Worm (Caenorhabditis elegans): ENCODE results near the gene ZK822.1.

The ZK822.1 gene

ce11 chrIV:11922011-11922410, at the start of gene ZK822.1:
Gene ZK822.1, minus strand, starts transcription at chrIV:11922131.
- no peak for TF ChIP-seq R02D3.7 (tag; optimal IDR thresholded peaks at IDR 0.05)
- no peak for TF ChIP-seq lin-39 (tag; optimal IDR thresholded peaks at IDR 0.05)
- TF ChIP-seq unc-62 (GFP tag; optimal IDR thresholded peaks at IDR 0.05), result no peak
- no peak for TF ChIP-seq lsy-2 (tag; optimal IDR thresholded peaks at IDR 0.05)
- no peak for TF ChIP-seq elt-3 (tag; optimal IDR thresholded peaks at IDR 0.05)
- TF ChIP-seq nhr-12 (tag; optimal IDR thresholded peaks at IDR 0.05), result no peak
- no peak for TF ChIP-seq lin-13 (GFP tag; optimal IDR thresholded peaks at IDR 0.05)

- no peak for TF ChIP-seq nhr-10 (tag; optimal IDR thresholded peaks at IDR 0.05)
- TF ChIP-seq F13H6.1 (tag; optimal IDR thresholded peaks at IDR 0.05), result no peak
- TF ChIP-seq sma-9 (GFP tag; optimal IDR thresholded peaks at IDR 0.05), result no peak
- no peak for TF ChIP-seq sma-9 (tag; optimal IDR thresholded peaks at IDR 0.05)
- no peak for TF ChIP-seq nhr-23 (tag; optimal IDR thresholded peaks at IDR 0.05)
- no peak for TF ChIP-seq snpc-4 (tag; optimal IDR thresholded peaks at IDR 0.05)
- no peak for TF ChIP-seq ama-1 (optimal IDR thresholded peaks at IDR 0.05)
- no peak for TF ChIP-seq blmp-1 (tag; optimal IDR thresholded peaks at IDR 0.05; ENCODE audit: insufficient read depth)
- no peak for TF ChIP-seq ceh-82 (tag; optimal IDR thresholded peaks at IDR 0.05)
- TF ChIP-seq ztf-11 (tag; optimal IDR thresholded peaks at IDR 0.05), result no peak
- TF ChIP-seq ZK546.5 (tag; optimal IDR thresholded peaks at IDR 0.05), result no peak
- no peak for TF ChIP-seq skn-1 (tag; optimal IDR thresholded peaks at IDR 0.05)
Observed at ce11 chrIV:11970171-11970570, 48.2 kb upstream of the ZK822.1 start, which contains the start of gene ZK829.9. Gene ZK829.9, plus strand, starts transcription at chrIV:11970534.

DNA sequence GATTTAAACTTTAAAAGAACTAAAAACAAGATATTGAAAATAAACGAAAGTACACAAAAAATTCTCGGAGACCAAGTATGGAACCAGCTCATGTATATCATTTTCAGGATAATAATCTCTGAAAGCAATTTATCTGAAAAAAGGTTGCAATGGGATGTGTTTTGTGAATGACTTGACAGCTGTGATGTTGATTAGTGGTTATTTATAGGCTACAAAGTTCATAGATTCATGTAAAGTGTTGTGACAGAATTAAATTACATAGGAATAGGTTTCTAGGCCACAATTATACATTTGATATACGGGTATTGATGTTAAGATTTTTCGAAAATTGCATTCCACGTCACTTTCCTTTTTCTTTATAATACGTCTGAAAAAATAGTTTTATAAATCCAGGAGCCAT, 43.4 kb upstream of the ZK822.1 start, which contains the start of gene srj-1:
Gene srj-1, minus strand, starts transcription at position 101 of the 400 bp plus-strand sequence.
- TF ChIP-seq sem-4 (tag; optimal IDR thresholded peaks at IDR 0.05) (no peak), elt-1 (tag; optimal IDR thresholded peaks at IDR 0.05) (no peak), nhr-23 (tag; optimal IDR thresholded peaks at IDR 0.05) (no peak), crh-2 (tag; optimal IDR thresholded peaks at IDR 0.05) (no peak), Y55F3AM.14 (GFP tag; optimal IDR thresholded peaks at IDR 0.05) (no peak), aly-2 (tag; optimal IDR thresholded peaks at IDR 0.05) (no peak), blmp-1 (tag; optimal IDR thresholded peaks at IDR 0.05; ENCODE audit: insufficient read depth) (no peak), nhr-6 (tag; optimal IDR thresholded peaks at IDR 0.05) (no peak), sma-3 (GFP tag; optimal IDR thresholded peaks at IDR 0.05) (no peak), unc-39 (tag; optimal IDR thresholded peaks at IDR 0.05) (no peak), ceh-82 (tag; optimal IDR thresholded peaks at IDR 0.05) (no peak), gmeb-1 (tag; optimal IDR thresholded peaks at IDR 0.05) (no peak), lin-13 (GFP tag; optimal IDR thresholded peaks at IDR 0.05) (no peak), lin-11 (tag; optimal IDR thresholded peaks at IDR 0.05) (no peak), nhr-11 (tag; optimal IDR thresholded peaks at IDR 0.05) (no peak), lsy-2 (tag; optimal IDR thresholded peaks at IDR 0.05) (no peak)

DNA sequence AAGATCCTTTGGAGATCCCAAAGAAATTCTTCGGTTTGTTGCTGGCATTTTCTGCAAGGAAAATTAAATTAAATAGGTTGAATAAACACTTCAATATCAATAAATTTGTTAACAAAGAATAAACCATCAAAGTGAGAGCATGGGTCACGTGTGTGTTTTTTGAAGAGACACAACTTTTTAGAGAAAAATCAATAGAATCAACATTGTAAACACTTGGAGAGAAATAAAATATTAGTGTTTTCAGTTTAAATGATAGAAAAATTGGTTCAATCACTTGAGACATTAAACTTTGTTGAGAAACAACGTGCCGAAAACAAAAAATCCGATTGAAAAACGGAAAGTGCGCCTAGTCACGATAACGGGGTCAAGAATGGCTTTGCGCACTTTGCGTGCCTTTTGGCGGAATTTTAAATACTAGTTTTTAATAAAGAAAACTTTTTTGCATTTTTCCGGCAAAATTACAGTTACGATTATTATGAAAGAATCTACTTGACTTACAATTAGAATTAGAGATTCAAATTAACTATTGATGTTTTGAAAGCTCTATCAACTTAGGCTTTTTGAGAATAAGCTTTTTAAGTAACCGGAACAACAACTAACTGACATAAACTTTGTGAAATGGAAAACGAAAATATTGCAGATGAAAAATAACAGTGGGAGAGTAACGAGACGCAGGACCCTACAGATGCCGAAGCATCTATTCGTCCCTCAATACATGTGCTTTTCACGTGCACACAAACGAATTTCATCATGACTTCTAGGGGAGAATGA, 39.7 kb upstream of the ZK822.1 start, which contains the start of gene ZK829.7:
Gene ZK829.7, minus strand, starts transcription at position 51 of the 771 bp plus-strand sequence.
- TF ChIP-seq aly-2 (tag; optimal IDR thresholded peaks at IDR 0.05), result no peak
- peak; percentile 20 for TF ChIP-seq nhr-77 (tag; optimal IDR thresholded peaks at IDR 0.05)
- TF ChIP-seq unc-55 (GFP tag; optimal IDR thresholded peaks at IDR 0.05), result peak; percentile 39
- TF ChIP-seq peb-1 (tag; optimal IDR thresholded peaks at IDR 0.05), result no peak
- TF ChIP-seq ceh-16 (tag; optimal IDR thresholded peaks at IDR 0.05), result no peak
- no peak for TF ChIP-seq ztf-11 (tag; optimal IDR thresholded peaks at IDR 0.05)
- no peak for TF ChIP-seq ama-1 (optimal IDR thresholded peaks at IDR 0.05)
- TF ChIP-seq nhr-12 (tag; optimal IDR thresholded peaks at IDR 0.05), result no peak
- no peak for TF ChIP-seq alr-1 (tag; optimal IDR thresholded peaks at IDR 0.05)
- peak; percentile 15 for TF ChIP-seq fos-1 (tag; optimal IDR thresholded peaks at IDR 0.05)
- TF ChIP-seq snpc-4 (tag; optimal IDR thresholded peaks at IDR 0.05), result peak; percentile 34
- TF ChIP-seq elt-1 (tag; optimal IDR thresholded peaks at IDR 0.05), result no peak
- TF ChIP-seq lin-11 (tag; optimal IDR thresholded peaks at IDR 0.05), result no peak
- no peak for TF ChIP-seq unc-39 (tag; optimal IDR thresholded peaks at IDR 0.05)
- peak; percentile 98 for TF ChIP-seq gmeb-1 (tag; optimal IDR thresholded peaks at IDR 0.05)
- peak; percentile 82 for TF ChIP-seq sma-3 (GFP tag; optimal IDR thresholded peaks at IDR 0.05)
- TF ChIP-seq ceh-82 (tag; optimal IDR thresholded peaks at IDR 0.05), result no peak
- TF ChIP-seq nhr-10 (tag; optimal IDR thresholded peaks at IDR 0.05), result no peak
- peak; percentile 74 for TF ChIP-seq nhr-25 (tag; optimal IDR thresholded peaks at IDR 0.05)
- peak; percentile 65 for TF ChIP-seq nhr-237 (tag; optimal IDR thresholded peaks at IDR 0.05)
- TF ChIP-seq lin-13 (GFP tag; optimal IDR thresholded peaks at IDR 0.05), result peak; percentile 81
- peak; percentile 5 for TF ChIP-seq R02D3.7 (tag; optimal IDR thresholded peaks at IDR 0.05)
- no peak for TF ChIP-seq ztf-1 (GFP tag; conservative IDR thresholded peaks at IDR 0.05)
- no peak for TF ChIP-seq elt-3 (tag; optimal IDR thresholded peaks at IDR 0.05)
- peak; percentile 52 for TF ChIP-seq nhr-21 (tag; optimal IDR thresholded peaks at IDR 0.05)
- TF ChIP-seq lin-39 (tag; optimal IDR thresholded peaks at IDR 0.05), result no peak
- peak; percentile 73 for TF ChIP-seq C34F6.9 (tag; optimal IDR thresholded peaks at IDR 0.05)
- TF ChIP-seq lsy-2 (tag; optimal IDR thresholded peaks at IDR 0.05), result peak; percentile 77 to 89
- TF ChIP-seq mdl-1 (tag; optimal IDR thresholded peaks at IDR 0.05), result peak in 1 of 2 experiments; percentile 11
- peak; percentile 85 for TF ChIP-seq crh-2 (tag; optimal IDR thresholded peaks at IDR 0.05)
- TF ChIP-seq mab-5 (tag; optimal IDR thresholded peaks at IDR 0.05), result peak; percentile 30
- TF ChIP-seq Y55F3AM.14 (GFP tag; optimal IDR thresholded peaks at IDR 0.05), result no peak
- no peak for TF ChIP-seq ztf-4 (tag; optimal IDR thresholded peaks at IDR 0.05)
- no peak for TF ChIP-seq zag-1 (tag; optimal IDR thresholded peaks at IDR 0.05)

Measured in whole organism, L2 larva.